Worm (Caenorhabditis elegans): Measurements from ENCODE around the gene T22F7.1.

The T22F7.1 gene

DNA sequence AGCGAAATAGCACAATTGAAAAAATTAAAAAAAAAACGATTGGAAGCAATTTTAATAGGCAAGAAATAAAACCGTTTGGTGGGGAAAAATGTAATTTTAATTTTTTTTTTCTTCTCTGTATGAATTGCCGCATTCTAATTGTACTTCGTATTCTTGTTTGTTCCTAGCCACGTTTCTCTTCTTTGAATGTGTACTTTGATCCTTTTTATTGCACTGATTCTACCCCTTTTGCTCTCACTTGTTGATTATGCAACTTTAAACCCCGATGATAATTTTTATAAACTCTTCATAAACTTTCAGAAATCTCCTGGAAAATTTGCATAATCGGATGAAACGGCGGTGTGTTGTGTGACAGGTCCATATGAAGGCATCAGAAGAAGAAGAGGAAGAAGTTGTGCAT lies at the start of gene T22F7.1:
Gene T22F7.1 (plus strand): TSS at position 301 of the 400 bp plus-strand sequence.
- no peak for TF ChIP-seq zip-2 (tag; optimal IDR thresholded peaks at IDR 0.05)
- no peak for TF ChIP-seq ceh-20 (GFP tag; IDR thresholded peaks at IDR 0.05)
- TF ChIP-seq spr-1 (tag; optimal IDR thresholded peaks at IDR 0.05): no peak
- no peak for TF ChIP-seq ZK546.5 (tag; optimal IDR thresholded peaks at IDR 0.05)
- TF ChIP-seq F10B5.3 (tag; optimal IDR thresholded peaks at IDR 0.05): no peak
- no peak for TF ChIP-seq ztf-7 (tag; optimal IDR thresholded peaks at IDR 0.05)
- no peak for TF ChIP-seq lsy-2 (tag; optimal IDR thresholded peaks at IDR 0.05)
- TF ChIP-seq sdz-12 (GFP tag; optimal IDR thresholded peaks at IDR 0.05): no peak

ce11 chrIII:502583-502982 lies 39.3 kb upstream of the T22F7.1 start:
- TF ChIP-seq Y5F2A.4 (GFP tag; optimal IDR thresholded peaks at IDR 0.05) (peak; percentile 83), ztf-7 (tag; optimal IDR thresholded peaks at IDR 0.05) (peak; percentile 85), lin-13 (GFP tag; optimal IDR thresholded peaks at IDR 0.05) (no peak), ceh-82 (tag; optimal IDR thresholded peaks at IDR 0.05) (no peak), dpl-1 (GFP tag; optimal IDR thresholded peaks at IDR 0.05) (peak; percentile 57), snpc-4 (tag; optimal IDR thresholded peaks at IDR 0.05) (no peak), unc-62 (GFP tag; optimal IDR thresholded peaks at IDR 0.05 in 1 of 2) (peak in 1 of 2 experiments; percentile 93), unc-62 (tag; optimal IDR thresholded peaks at IDR 0.05) (no peak), unc-130 (GFP tag; optimal IDR thresholded peaks at IDR 0.05) (peak; percentile 80), ceh-20 (GFP tag; IDR thresholded peaks at IDR 0.05) (peak; percentile 87), mdt-29 (GFP tag; IDR thresholded peaks at IDR 0.05) (peak; percentile 84), F49E8.2 (tag; optimal IDR thresholded peaks at IDR 0.05; ENCODE audit: borderline replicate concordance) (peak; percentile 83), nhr-102 (tag; optimal IDR thresholded peaks at IDR 0.05) (peak; percentile 88), T20F7.1 (GFP tag; optimal IDR thresholded peaks at IDR 0.05) (no peak), rbr-2 (tag; optimal IDR thresholded peaks at IDR 0.05) (peak; percentile 85), lin-38 (GFP tag; IDR thresholded peaks at IDR 0.05) (peak; percentile 85), madf-9 (GFP tag; conservative IDR thresholded peaks at IDR 0.05) (peak; percentile 89), daf-19 (GFP tag; conservative IDR thresholded peaks at IDR 0.05) (no peak; the same call in 1 of the 2 replicates), nhr-28 (tag; optimal IDR thresholded peaks at IDR 0.05) (peak; percentile 74), ceh-62 (tag; optimal IDR thresholded peaks at IDR 0.05) (no peak), mdl-1 (tag; optimal IDR thresholded peaks at IDR 0.05) (peak in 1 of 2 experiments; percentile 65), nhr-77 (tag; optimal IDR thresholded peaks at IDR 0.05) (peak; percentile 68), lir-3 (tag; optimal IDR thresholded peaks at IDR 0.05) (peak; percentile 77), php-3 (GFP tag; IDR thresholded peaks at IDR 0.05) (peak; percentile 82), hlh-11 (tag; optimal IDR thresholded peaks at IDR 0.05) (peak; percentile 70), egl-43 (GFP tag; IDR thresholded peaks at IDR 0.05) (peak; percentile 96), lin-39 (tag; optimal IDR thresholded peaks at IDR 0.05) (no peak), hlh-30 (tag; optimal IDR thresholded peaks at IDR 0.05; ENCODE audit: insufficient read depth) (no peak), nhr-25 (tag; optimal IDR thresholded peaks at IDR 0.05; ENCODE audit: borderline replicate concordance, insufficient read depth) (no peak), hif-1 (tag; optimal IDR thresholded peaks at IDR 0.05) (peak; percentile 33 to 75), nhr-48 (tag; optimal IDR thresholded peaks at IDR 0.05) (peak; percentile 70), R02D3.7 (tag; optimal IDR thresholded peaks at IDR 0.05) (peak; percentile 10), fkh-10 (GFP tag; optimal IDR thresholded peaks at IDR 0.05) (peak; percentile 39), Y75B8A.6 (GFP tag; IDR thresholded peaks at IDR 0.05) (peak; percentile 67; the same call in 1 of the 2 replicates), mxl-3 (GFP tag; optimal IDR thresholded peaks at IDR 0.05) (peak; percentile 82), fos-1 (tag; optimal IDR thresholded peaks at IDR 0.05) (no peak), pha-4 (GFP tag; IDR thresholded peaks at IDR 0.05) (peak; percentile 92), pha-4 (tag; optimal IDR thresholded peaks at IDR 0.05) (no peak), ceh-28 (tag; optimal IDR thresholded peaks at IDR 0.05) (no peak), zip-11 (GFP tag; IDR thresholded peaks at IDR 0.05) (peak; percentile 81), zip-2 (tag; optimal IDR thresholded peaks at IDR 0.05) (peak; percentile 32), lin-15B (tag; optimal IDR thresholded peaks at IDR 0.05) (no peak), skn-1 (tag; optimal IDR thresholded peaks at IDR 0.05) (no peak), zag-1 (tag; optimal IDR thresholded peaks at IDR 0.05) (no peak), gei-8 (GFP tag; optimal IDR thresholded peaks at IDR 0.05) (peak; percentile 70)
